Worm (Caenorhabditis elegans) whole organism, young adult: ENCODE data around the gene mdmh-35.

Experiments used
- B0019.2 ChIP-seq: fragments of 200-800 bp; sonication (Bioruptor generic); conservative IDR thresholded peaks from 2 replicates; pipeline ENCODE4 v1.3.6; 2022; ENCODE audit warnings: missing genetic modification reagents, missing genetic modification characterization, missing compliant biosample characterization
- B0261.1 ChIP-seq: sonication (generic microtip); optimal IDR thresholded peaks from 2 replicates; lab custom pipeline; 2016; ENCODE audit warnings: mild to moderate bottlenecking, missing genetic modification characterization, moderate library complexity, missing compliant biosample characterization
- B0336.3 ChIP-seq: fragments of 200-800 bp; sonication (Bioruptor generic); IDR thresholded peaks from 2 replicates; pipeline ENCODE4 v1.3.6; 2022; ENCODE audit warnings: missing genetic modification characterization, missing compliant biosample characterization
- C06A6.2 ChIP-seq: fragments of 200-800 bp; sonication (Bioruptor generic); conservative IDR thresholded peaks from 2 replicates; pipeline ENCODE4 v1.3.6; 2022; ENCODE audit warnings: missing genetic modification characterization, missing compliant biosample characterization
- D2030.7 ChIP-seq: fragments of 200-800 bp; sonication (Bioruptor generic); IDR thresholded peaks from 2 replicates; pipeline ENCODE4 v1.3.6; 2022; ENCODE audit warnings: missing genetic modification reagents, missing genetic modification characterization, missing compliant biosample characterization
- F10E7.11 ChIP-seq: sonication (generic microtip); optimal IDR thresholded peaks from 2 replicates; lab custom pipeline; 2017; ENCODE audit warnings: mild to moderate bottlenecking, missing genetic modification characterization, moderate library complexity, missing compliant biosample characterization
- F33H1.4 ChIP-seq: fragments of 200-800 bp; sonication (Bioruptor generic); IDR thresholded peaks from 2 replicates; pipeline ENCODE4 v1.3.6; 2022; ENCODE audit warnings: missing genetic modification reagents, missing genetic modification characterization, missing compliant biosample characterization
- F49E8.2 ChIP-seq: sonication (generic microtip); optimal IDR thresholded peaks from 3 replicates; lab custom pipeline; 2017; ENCODE audit warnings: missing genetic modification characterization, mild to moderate bottlenecking, missing compliant biosample characterization, antibody characterized with exemption, moderate library complexity; ENCODE audit not compliant: insufficient read depth
- F57A8.1 ChIP-seq: fragments of 200-800 bp; sonication (Bioruptor generic); optimal IDR thresholded peaks from 2 replicates; lab custom pipeline; 2018; ENCODE audit warnings: mild to moderate bottlenecking, missing genetic modification characterization, moderate library complexity, missing compliant biosample characterization
- F57C9.4 ChIP-seq: sonication (generic microtip); optimal IDR thresholded peaks from 2 replicates; lab custom pipeline; 2017; ENCODE audit warnings: mild to moderate bottlenecking, missing genetic modification characterization, missing compliant biosample characterization
- K12H6.12 ChIP-seq: fragments of 200-800 bp; sonication (Bioruptor generic); optimal IDR thresholded peaks from 2 replicates; lab custom pipeline; 2018; ENCODE audit warnings: mild to moderate bottlenecking, missing genetic modification characterization, missing compliant biosample characterization
- Y53F4B.3 ChIP-seq: fragments of 200-800 bp; sonication (Bioruptor generic); IDR thresholded peaks from 2 replicates; pipeline ENCODE4 v1.3.6; 2022; ENCODE audit warnings: missing genetic modification reagents, missing genetic modification characterization, missing compliant biosample characterization
- ama-1 ChIP-seq, 3 experiments: fragments of 150-350 bp in 1 of 3; sonication (generic microtip) in 2 of 3; optimal IDR thresholded peaks; 2 replicates each; lab custom pipeline; 2014 to 2018; ENCODE audit warnings: missing biosample characterization in 2 of 3, missing genetic modification characterization in 2 of 3, missing genetic modification reagents in 2 of 3
- aptf-2 ChIP-seq: fragments of 200-800 bp; sonication (Bioruptor generic); conservative IDR thresholded peaks from 2 replicates; pipeline ENCODE4 v1.3.6; 2022; ENCODE audit warnings: missing genetic modification reagents, missing genetic modification characterization, missing compliant biosample characterization
- athp-1 ChIP-seq: sonication (generic microtip); optimal IDR thresholded peaks from 2 replicates; lab custom pipeline; 2017; ENCODE audit warnings: mild to moderate bottlenecking, missing genetic modification characterization, missing compliant biosample characterization
- attf-3 ChIP-seq: fragments of 200-800 bp; sonication (Bioruptor generic); conservative IDR thresholded peaks from 2 replicates; pipeline ENCODE4 v1.3.6; 2022; ENCODE audit warnings: missing genetic modification reagents, missing genetic modification characterization, missing compliant biosample characterization
- attf-5 ChIP-seq: fragments of 200-800 bp; sonication (Bioruptor generic); optimal IDR thresholded peaks from 2 replicates; lab custom pipeline; 2018; ENCODE audit warnings: mild to moderate bottlenecking, missing genetic modification characterization, missing compliant biosample characterization
- attf-6 ChIP-seq: fragments of 200-800 bp; sonication (Bioruptor generic); IDR thresholded peaks from 2 replicates; pipeline ENCODE4 v1.3.6; 2022; ENCODE audit warnings: missing genetic modification reagents, missing genetic modification characterization, missing compliant biosample characterization
- bed-1 ChIP-seq: fragments of 200-800 bp; sonication (Bioruptor generic); IDR thresholded peaks from 2 replicates; pipeline ENCODE4 v1.3.6; 2022; ENCODE audit warnings: missing genetic modification reagents, missing genetic modification characterization, missing compliant biosample characterization
- bed-2 ChIP-seq: fragments of 200-800 bp; sonication (Bioruptor generic); IDR thresholded peaks from 2 replicates; pipeline ENCODE4 v1.3.6; 2022; ENCODE audit warnings: missing genetic modification reagents, missing genetic modification characterization, missing compliant biosample characterization
- ccch-3 ChIP-seq: fragments of 200-800 bp; sonication (Bioruptor generic); optimal IDR thresholded peaks from 2 replicates; lab custom pipeline; 2018; ENCODE audit warnings: mild to moderate bottlenecking, missing genetic modification characterization, missing compliant biosample characterization
- cebp-2 ChIP-seq: fragments of 200-800 bp; sonication (Bioruptor generic); IDR thresholded peaks from 2 replicates; pipeline ENCODE4 v1.3.6; 2022; ENCODE audit warnings: missing genetic modification characterization, missing compliant biosample characterization
- ceh-79 ChIP-seq: sonication (generic microtip); optimal IDR thresholded peaks from 2 replicates; lab custom pipeline; 2017; ENCODE audit warnings: mild to moderate bottlenecking, missing genetic modification characterization, missing compliant biosample characterization
- dpl-1 ChIP-seq: fragments of 150-350 bp; optimal IDR thresholded peaks from 2 replicates; lab custom pipeline; 2014; ENCODE audit warnings: missing biosample characterization, missing genetic modification reagents, missing genetic modification characterization
- egl-44 ChIP-seq: fragments of 200-800 bp; sonication (Bioruptor generic); IDR thresholded peaks from 2 replicates; pipeline ENCODE4 v1.3.6; 2022; ENCODE audit warnings: missing genetic modification reagents, missing genetic modification characterization, missing compliant biosample characterization
- egrh-3 ChIP-seq: fragments of 200-800 bp; sonication (Bioruptor generic); IDR thresholded peaks from 2 replicates; pipeline ENCODE4 v1.3.6; 2022; ENCODE audit warnings: missing genetic modification reagents, missing genetic modification characterization, missing compliant biosample characterization
- ekl-4 ChIP-seq: fragments of 200-800 bp; sonication (Bioruptor generic); IDR thresholded peaks from 2 replicates; pipeline ENCODE4 v1.3.6; 2022; ENCODE audit warnings: missing genetic modification reagents, missing genetic modification characterization, missing compliant biosample characterization
- hlh-12 ChIP-seq: sonication (generic microtip); optimal IDR thresholded peaks from 2 replicates; lab custom pipeline; 2016; ENCODE audit warnings: missing genetic modification characterization, missing compliant biosample characterization
- hsf-1 ChIP-seq: fragments of 200-800 bp; sonication (Bioruptor generic); IDR thresholded peaks from 2 replicates; pipeline ENCODE4 v1.3.6; 2022; ENCODE audit warnings: missing genetic modification reagents, missing genetic modification characterization, missing compliant biosample characterization
- lag-1 ChIP-seq: fragments of 200-800 bp; sonication (Bioruptor generic); IDR thresholded peaks from 2 replicates; pipeline ENCODE4 v1.3.6; 2022; ENCODE audit warnings: missing genetic modification reagents, missing genetic modification characterization, missing compliant biosample characterization
- lin-35 ChIP-seq, 3 experiments: fragments of 150-350 bp in 2 of 3; sonication (generic microtip) in 1 of 3; optimal IDR thresholded peaks; 2 replicates each; lab custom pipeline; 2014 to 2018; ENCODE audit warnings: missing biosample characterization in 3 of 3, missing genetic modification characterization in 3 of 3, missing genetic modification reagents in 3 of 3
- madf-8 ChIP-seq: fragments of 200-800 bp; sonication (Bioruptor generic); conservative IDR thresholded peaks from 2 replicates; pipeline ENCODE4 v1.3.6; 2022; ENCODE audit warnings: missing genetic modification reagents, missing genetic modification characterization, missing compliant biosample characterization
- mel-28 ChIP-seq: sonication (generic microtip); optimal IDR thresholded peaks from 2 replicates; lab custom pipeline; 2016; ENCODE audit warnings: borderline replicate concordance, mild to moderate bottlenecking, missing genetic modification characterization, missing compliant biosample characterization
- nfya-1 ChIP-seq: sonication (generic microtip); optimal IDR thresholded peaks from 2 replicates; lab custom pipeline; 2017; ENCODE audit warnings: antibody characterized with exemption, missing compliant biosample characterization, missing genetic modification characterization, borderline replicate concordance; ENCODE audit not compliant: insufficient read depth
- nhr-120 ChIP-seq: fragments of 200-800 bp; sonication (Bioruptor generic); IDR thresholded peaks from 2 replicates; pipeline ENCODE4 v1.3.6; 2022; ENCODE audit warnings: missing genetic modification characterization, missing compliant biosample characterization
- nhr-179 ChIP-seq: sonication (generic microtip); optimal IDR thresholded peaks from 2 replicates; lab custom pipeline; 2016; ENCODE audit warnings: mild to moderate bottlenecking, missing genetic modification characterization, missing compliant biosample characterization
- rcor-1 ChIP-seq: fragments of 200-800 bp; sonication (Bioruptor generic); IDR thresholded peaks from 2 replicates; pipeline ENCODE4 v1.3.6; 2022; ENCODE audit warnings: missing genetic modification reagents, missing genetic modification characterization, missing compliant biosample characterization
- repo-1 ChIP-seq: sonication (generic microtip); optimal IDR thresholded peaks from 2 replicates; lab custom pipeline; 2017; ENCODE audit warnings: mild to moderate bottlenecking, missing genetic modification characterization, missing compliant biosample characterization
- sdz-38 ChIP-seq: sonication (generic microtip); optimal IDR thresholded peaks from 2 replicates; lab custom pipeline; 2016; ENCODE audit warnings: missing genotype, missing genetic modification characterization, missing compliant biosample characterization
- snpc-3.4 ChIP-seq: sonication (generic microtip); optimal IDR thresholded peaks from 2 replicates; lab custom pipeline; 2017; ENCODE audit warnings: missing genetic modification characterization, mild to moderate bottlenecking, missing compliant biosample characterization, antibody characterized with exemption, moderate library complexity, missing genotype, missing genetic modification reagents
- snpc-4 ChIP-seq, 5 experiments: fragments of 150-350 bp in 1 of 5; sonication (generic microtip) in 4 of 5; optimal IDR thresholded peaks; 2 replicates each; lab custom pipeline; 2014 to 2018; ENCODE audit warnings: missing genetic modification characterization in 5 of 5, missing biosample characterization in 3 of 5, antibody characterized with exemption in 2 of 5, mild to moderate bottlenecking in 2 of 5, missing compliant biosample characterization in 2 of 5, missing genotype in 2 of 5, moderate library complexity in 2 of 5, missing genetic modification reagents in 1 of 5
- somi-1 ChIP-seq: fragments of 200-800 bp; sonication (Bioruptor generic); optimal IDR thresholded peaks from 2 replicates; lab custom pipeline; 2018; ENCODE audit warnings: mild to moderate bottlenecking, missing genetic modification characterization, missing compliant biosample characterization
- tbp1 ChIP-seq: fragments of 200-800 bp; sonication (Bioruptor generic); optimal IDR thresholded peaks from 2 replicates; lab custom pipeline; 2018; ENCODE audit warnings: mild to moderate bottlenecking, missing genetic modification characterization, missing compliant biosample characterization
- xnd-1 ChIP-seq: sonication (generic microtip); optimal IDR thresholded peaks from 2 replicates; lab custom pipeline; 2016; ENCODE audit warnings: missing genotype, missing genetic modification reagents, missing genetic modification characterization, missing compliant biosample characterization
- zim-3 ChIP-seq: sonication (generic microtip); optimal IDR thresholded peaks from 2 replicates; lab custom pipeline; 2017; ENCODE audit warnings: mild to moderate bottlenecking, missing genetic modification characterization, moderate library complexity, missing compliant biosample characterization
- ztf-22 ChIP-seq: fragments of 200-800 bp; sonication (Bioruptor generic); optimal IDR thresholded peaks from 2 replicates; lab custom pipeline; 2018; ENCODE audit warnings: mild to moderate bottlenecking, missing genetic modification characterization, moderate library complexity, missing compliant biosample characterization
- ztf-25 ChIP-seq: fragments of 200-800 bp; sonication (Bioruptor generic); IDR thresholded peaks from 2 replicates; pipeline ENCODE4 v1.3.6; 2022; ENCODE audit warnings: missing genetic modification reagents, missing genetic modification characterization, missing compliant biosample characterization
- ztf-26 ChIP-seq: sonication (generic microtip); optimal IDR thresholded peaks from 2 replicates; lab custom pipeline; 2017; ENCODE audit warnings: missing genetic modification characterization, missing compliant biosample characterization

The mdmh-35 gene

ce11 chrII:7880373-7880862 lies 24.9 kb upstream of the mdmh-35 start, which contains the start of gene perm-1 (continued):
- TF ChIP-seq B0019.2 (GFP tag; lab: Robert Waterston, UW) (peak; percentile 84), nhr-179 (no peak), F57A8.1 (GFP tag; lab: Kevin White, UChicago) (no peak), D2030.7 (GFP tag; lab: Robert Waterston, UW) (peak; percentile 96), rcor-1 (GFP tag; lab: Robert Waterston, UW) (peak; percentile 90), attf-6 (GFP tag; lab: Robert Waterston, UW) (no peak), ztf-26 (tag; lab: Kevin White, UChicago) (no peak), ceh-79 (tag; lab: Kevin White, UChicago) (no peak), egrh-3 (GFP tag; lab: Robert Waterston, UW) (no peak), nfya-1 (no peak), C06A6.2 (GFP tag; lab: Robert Waterston, UW) (no peak), F10E7.11 (no peak), xnd-1 (tag; lab: Kevin White, UChicago) (peak; percentile 95), B0336.3 (GFP tag; lab: Robert Waterston, UW) (peak; percentile 75), ama-1 (optimal IDR thresholded peaks at IDR 0.05; lab: Kevin White, UChicago) (no peak), ama-1 (GFP tag; optimal IDR thresholded peaks at IDR 0.05; lab: Kevin White, UChicago) (no peak), Y53F4B.3 (GFP tag; lab: Robert Waterston, UW) (peak; percentile 60; the same call in 1 of the 2 replicates), bed-1 (GFP tag; lab: Robert Waterston, UW) (no peak), zim-3 (tag; lab: Kevin White, UChicago) (no peak), sdz-38 (tag; lab: Kevin White, UChicago) (no peak), B0261.1 (no peak), repo-1 (no peak), ekl-4 (GFP tag; lab: Robert Waterston, UW) (peak; percentile 81), ccch-3 (no peak), lag-1 (GFP tag; lab: Robert Waterston, UW) (no peak), mel-28 (tag; lab: Kevin White, UChicago) (no peak), egl-44 (no peak), tbp1 (GFP tag; lab: Kevin White, UChicago) (peak; percentile 61), bed-2 (GFP tag; lab: Robert Waterston, UW) (no peak), dpl-1 (GFP tag; lab: Kevin White, UChicago) (peak; percentile 87), F33H1.4 (GFP tag; lab: Robert Waterston, UW) (peak; percentile 98), aptf-2 (GFP tag; lab: Robert Waterston, UW) (no peak), lin-35 (GFP tag; optimal IDR thresholded peaks at IDR 0.05; lab: Kevin White, UChicago) (peak in 1 of 3 experiments; percentile 61), hsf-1 (GFP tag; lab: Robert Waterston, UW) (peak; percentile 92), F49E8.2 (peak; percentile 87), attf-5 (GFP tag; lab: Kevin White, UChicago) (no peak), snpc-3.4 (peak; percentile 94), F57C9.4 (tag; lab: Kevin White, UChicago) (no peak), snpc-4 (GFP tag; optimal IDR thresholded peaks at IDR 0.05; lab: Kevin White, UChicago) (peak; percentile 64), snpc-4 (tag; optimal IDR thresholded peaks at IDR 0.05; lab: Kevin White, UChicago) (peak in 2 of 4 experiments; percentile 57 to 60), K12H6.12 (tag; lab: Kevin White, UChicago) (no peak), somi-1 (no peak), ztf-22 (GFP tag; lab: Kevin White, UChicago) (no peak), athp-1 (tag; lab: Kevin White, UChicago) (peak; percentile 86), hlh-12 (tag; lab: Kevin White, UChicago) (no peak), attf-3 (peak; percentile 51; the same call in 1 of the 2 replicates), ztf-25 (GFP tag; lab: Robert Waterston, UW) (no peak), cebp-2 (GFP tag; lab: Robert Waterston, UW) (no peak), madf-8 (GFP tag; lab: Robert Waterston, UW) (peak; percentile 96), nhr-120 (GFP tag; lab: Robert Waterston, UW) (no peak)
